Worm (Caenorhabditis elegans): ENCODE measurements around the gene gldi-7.

Gene gldi-7

ce11 chrII:8531181-8531759, at the start of gene gldi-7:
Gene gldi-7, minus strand, starts transcription at chrII:8531222.
- TF ChIP-seq mep-1 (tag; optimal IDR thresholded peaks at IDR 0.05) (no peak), snpc-4 (tag; optimal IDR thresholded peaks at IDR 0.05) (no peak), lsy-2 (tag; optimal IDR thresholded peaks at IDR 0.05) (no peak), ceh-43 (GFP tag; optimal IDR thresholded peaks at IDR 0.05) (no peak), M03D4.4 (tag; optimal IDR thresholded peaks at IDR 0.05) (no peak), zip-8 (tag; optimal IDR thresholded peaks at IDR 0.05) (no peak), tbx-8 (GFP tag; optimal IDR thresholded peaks at IDR 0.05) (no peak), hlh-1 (tag; optimal IDR thresholded peaks at IDR 0.05) (no peak), elt-3 (tag; optimal IDR thresholded peaks at IDR 0.05) (no peak), drap-1 (GFP tag; optimal IDR thresholded peaks at IDR 0.05) (no peak)

ce11 chrII:8577509-8578099, 46.6 kb upstream of the gldi-7 start, which contains the start of gene F54C9.9:
Gene F54C9.9, plus strand, starts transcription at chrII:8578049.
- TF ChIP-seq bed-3 (GFP tag; optimal IDR thresholded peaks at IDR 0.05) (no peak), ceh-39 (tag; optimal IDR thresholded peaks at IDR 0.05) (no peak), ham-2 (GFP tag; optimal IDR thresholded peaks at IDR 0.05) (no peak), blmp-1 (tag; optimal IDR thresholded peaks at IDR 0.05) (no peak), pha-4 (tag; optimal IDR thresholded peaks at IDR 0.05) (no peak), lsy-2 (tag; optimal IDR thresholded peaks at IDR 0.05) (peak; percentile 9), mep-1 (tag; optimal IDR thresholded peaks at IDR 0.05) (no peak), nhr-28 (tag; optimal IDR thresholded peaks at IDR 0.05) (no peak)

- TF ChIP-seq ceh-83 (GFP tag; optimal IDR thresholded peaks at IDR 0.05) (no peak), zip-8 (tag; optimal IDR thresholded peaks at IDR 0.05) (no peak), ztf-11 (tag; optimal IDR thresholded peaks at IDR 0.05) (no peak), bed-3 (GFP tag; optimal IDR thresholded peaks at IDR 0.05) (no peak), ceh-39 (tag; optimal IDR thresholded peaks at IDR 0.05) (no peak), hlh-1 (tag; optimal IDR thresholded peaks at IDR 0.05) (no peak), flh-1 (GFP tag; optimal IDR thresholded peaks at IDR 0.05) (no peak), unc-120 (tag; optimal IDR thresholded peaks at IDR 0.05; ENCODE audit: poor library complexity, severe bottlenecking) (no peak), sptf-1 (tag; optimal IDR thresholded peaks at IDR 0.05) (no peak), nhr-12 (tag; optimal IDR thresholded peaks at IDR 0.05) (no peak), mab-5 (tag; optimal IDR thresholded peaks at IDR 0.05) (no peak), drap-1 (GFP tag; optimal IDR thresholded peaks at IDR 0.05) (no peak), nhr-237 (tag; optimal IDR thresholded peaks at IDR 0.05) (no peak)
These were observed 44.2 kb upstream of the gldi-7 start, which contains the start of gene puf-5 for ce11 chrII:8575184-8575583. Gene puf-5, plus strand, starts transcription at chrII:8575541.

ce11 chrII:8573044-8573443, 42.0 kb upstream of the gldi-7 start, which contains the start of gene F54C9.7:
Gene F54C9.7, plus strand, starts transcription at chrII:8573344.
- TF ChIP-seq tbx-8 (GFP tag; optimal IDR thresholded peaks at IDR 0.05): no peak
- TF ChIP-seq elt-1 (tag; optimal IDR thresholded peaks at IDR 0.05; ENCODE audit: borderline replicate concordance, insufficient read depth): no peak

- no peak for TF ChIP-seq zip-8 (tag; optimal IDR thresholded peaks at IDR 0.05)
- TF ChIP-seq sem-2 (GFP tag; optimal IDR thresholded peaks at IDR 0.05): no peak
- TF ChIP-seq cnd-1 (tag; optimal IDR thresholded peaks at IDR 0.05): no peak
- no peak for TF ChIP-seq mls-2 (tag; optimal IDR thresholded peaks at IDR 0.05)
- TF ChIP-seq ztf-11 (tag; optimal IDR thresholded peaks at IDR 0.05): no peak
- TF ChIP-seq mab-5 (tag; optimal IDR thresholded peaks at IDR 0.05): no peak
- no peak for TF ChIP-seq elt-3 (tag; optimal IDR thresholded peaks at IDR 0.05)
- TF ChIP-seq ceh-83 (GFP tag; optimal IDR thresholded peaks at IDR 0.05): no peak
- TF ChIP-seq snpc-4 (tag; optimal IDR thresholded peaks at IDR 0.05): no peak
These were observed 40.0 kb upstream of the gldi-7 start, which contains the start of gene bcs-1 for ce11 chrII:8570977-8571376. Gene bcs-1, plus strand, starts transcription at chrII:8571085.

Measured in whole organism, mixed stage, embryonic.